Fruit fly (Drosophila melanogaster) whole organism, wandering third instar larva: Measurements from ENCODE around the gene Sfp24Bb.

ENCODE experiments used
- CG32264 ChIP-seq: fragments of 200-800 bp; sonication (Bioruptor generic); optimal IDR thresholded peaks from 2 replicates; lab custom pipeline; 2016; ENCODE audit warnings: missing biosample characterization, missing genetic modification characterization
- CrebA ChIP-seq: fragments of 200-800 bp; sonication (Bioruptor generic); optimal IDR thresholded peaks from 2 replicates; lab custom pipeline; 2016; ENCODE audit warnings: missing biosample characterization, mild to moderate bottlenecking, missing genetic modification characterization, borderline replicate concordance
- Dif ChIP-seq: fragments of 200-275, 200-300 bp; sonication (Bioruptor generic); optimal IDR thresholded peaks from 2 replicates; lab custom pipeline; 2018; ENCODE audit warnings: missing biosample characterization, missing genetic modification characterization; ENCODE audit not compliant: partially characterized antibody
- Jra ChIP-seq: sonication (Bioruptor generic); optimal IDR thresholded peaks from 2 replicates; lab custom pipeline; 2016; ENCODE audit warnings: missing biosample characterization, missing genetic modification characterization
- OdsH ChIP-seq: fragments of 200-800 bp; sonication (Bioruptor generic); optimal IDR thresholded peaks from 2 replicates; lab custom pipeline; 2016; ENCODE audit warnings: missing biosample characterization, mild to moderate bottlenecking, missing genetic modification characterization
- Rel ChIP-seq, 2 experiments: fragments of 200-800 bp; sonication (Bioruptor generic) in 1 of 2; optimal IDR thresholded peaks; 2 replicates in 1 of 2; 3 replicates in 1 of 2; lab custom pipeline; 2016 to 2019; ENCODE audit warnings: mild to moderate bottlenecking in 2 of 2, missing biosample characterization in 2 of 2, missing genetic modification characterization in 2 of 2, moderate library complexity in 1 of 2
- br ChIP-seq: fragments of 200-800 bp; sonication (Bioruptor generic); optimal IDR thresholded peaks from 2 replicates; lab custom pipeline; 2016; ENCODE audit warnings: missing biosample characterization, missing genetic modification characterization
- dsf ChIP-seq: sonication (Bioruptor generic); optimal IDR thresholded peaks from 2 replicates; lab custom pipeline; 2016; ENCODE audit warnings: missing biosample characterization, missing genetic modification characterization, borderline replicate concordance
- foxo ChIP-seq, 2 experiments: fragments of 200-800 bp; sonication (Bioruptor generic); optimal IDR thresholded peaks; 2 replicates in 1 of 2; 3 replicates in 1 of 2; lab custom pipeline; 2016 to 2017; ENCODE audit warnings: missing biosample characterization in 2 of 2, missing genetic modification characterization in 2 of 2
- h ChIP-seq: fragments of 200-800 bp; sonication (Bioruptor generic); optimal IDR thresholded peaks from 3 replicates; lab custom pipeline; 2016; ENCODE audit warnings: missing biosample characterization, mild to moderate bottlenecking, missing genetic modification characterization
- pan ChIP-seq: fragments of >200 bp; optimal IDR thresholded peaks from 2 replicates; lab custom pipeline; 2017
- usp ChIP-seq: fragments of >200 bp; optimal IDR thresholded peaks from 2 replicates; lab custom pipeline; 2017; ENCODE audit warnings: missing biosample characterization, missing genetic modification characterization

- TF ChIP-seq h (GFP tag; lab: Kevin White, UChicago) (no peak), OdsH (GFP tag; lab: Kevin White, UChicago) (no peak), dsf (GFP tag; lab: Kevin White, UChicago) (no peak), Rel (GFP tag; optimal IDR thresholded peaks at IDR 0.05; lab: Kevin White, UChicago) (no peak), Rel (tag; optimal IDR thresholded peaks at IDR 0.05; lab: Kevin White, UChicago) (no peak), usp (no peak), CG32264 (GFP tag; lab: Kevin White, UChicago) (no peak), br (GFP tag; lab: Kevin White, UChicago) (no peak), CrebA (GFP tag; lab: Kevin White, UChicago) (peak; percentile 40), Jra (GFP tag; lab: Kevin White, UChicago) (no peak), pan (no peak), foxo (GFP tag; optimal IDR thresholded peaks at IDR 0.05; lab: Kevin White, UChicago) (no peak), Dif (GFP tag; lab: Kevin White, UChicago) (no peak)
Observed at dm6 chr2L:3648173-3648972, 21.2 kb downstream of the Sfp24Bb start.
